Fruit fly (Drosophila melanogaster): Measurements from ENCODE around the gene Atg18b.

DNA sequence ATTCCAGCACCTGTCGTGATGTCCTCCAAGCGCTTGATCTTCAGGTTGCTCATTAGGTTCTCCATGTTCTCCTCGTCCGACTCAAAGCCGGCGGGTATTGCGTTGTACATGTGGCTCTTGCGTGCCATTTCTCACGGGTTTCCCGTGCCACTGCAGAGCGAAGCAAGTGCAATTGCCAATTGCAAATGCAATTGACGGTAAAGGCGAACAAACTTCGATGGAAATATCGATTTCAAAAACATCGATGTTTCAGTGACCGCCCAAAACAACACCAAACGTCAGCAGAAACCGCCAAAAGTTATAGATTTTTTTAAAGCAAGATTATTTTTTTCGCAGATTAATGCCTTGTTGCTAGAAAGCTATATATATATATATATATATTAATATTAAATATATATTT lies 57.5 kb downstream of the Atg18b start, which contains the start of gene Nbr:
- TF ChIP-seq EcR (GFP tag; optimal IDR thresholded peaks at IDR 0.05) (no peak), CG32121 (GFP tag; IDR thresholded peaks at IDR 0.05) (no peak), D1 (tag; optimal IDR thresholded peaks at IDR 0.05) (no peak), Pif1A (GFP tag; optimal IDR thresholded peaks at IDR 0.05) (no peak), CG10348 (GFP tag; IDR thresholded peaks at IDR 0.05) (no peak), CG4496 (GFP tag; IDR thresholded peaks at IDR 0.05) (no peak), Ets98B (GFP tag; IDR thresholded peaks at IDR 0.05) (no peak), CG17806 (tag; optimal IDR thresholded peaks at IDR 0.05) (no peak), CG13204 (GFP tag; optimal IDR thresholded peaks at IDR 0.05) (no peak), Pif1B (GFP tag; optimal IDR thresholded peaks at IDR 0.05) (no peak), rn (GFP tag; IDR thresholded peaks at IDR 0.05) (no peak)

All from whole organism, pupa.